Fruit fly (Drosophila melanogaster): ENCODE results near the gene nSyb.
A peak's percentile ranks its signal among the peaks of the same experiment; 100 is the strongest.

nSyb gene

DNA sequence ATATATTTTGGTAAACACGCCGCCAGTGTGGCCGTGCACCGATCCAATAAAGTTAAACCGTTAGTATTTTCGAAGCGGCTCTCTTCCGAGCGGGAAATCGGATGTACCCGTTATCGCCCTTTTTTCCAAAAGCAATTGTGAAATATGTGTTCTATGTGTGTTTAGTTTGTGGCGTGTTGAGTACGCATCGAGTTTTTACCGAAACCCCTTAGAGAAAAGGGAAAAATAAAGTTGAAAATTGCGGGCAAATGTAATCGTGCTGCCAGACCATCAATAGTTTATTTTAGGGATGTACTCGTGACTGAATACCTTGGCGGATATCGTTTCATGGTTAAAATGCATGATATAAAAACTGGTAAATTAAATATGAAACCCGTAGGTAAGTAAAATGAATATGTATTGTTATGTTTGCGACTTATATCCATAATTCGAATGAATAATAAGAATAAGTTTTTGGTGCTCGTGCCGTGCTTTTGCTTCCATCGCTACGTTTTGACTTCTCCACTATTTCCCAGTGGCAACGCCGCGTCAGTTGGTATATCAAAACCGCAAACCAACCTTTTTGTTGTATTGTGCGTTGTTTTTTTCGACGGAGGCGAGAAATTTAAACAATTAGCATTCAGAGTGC is 1.7 kb upstream of the nSyb start, which contains the start of the genes Mettl2 and Bgb (continued):
- peak; percentile 26 for TF ChIP-seq CG10274 (GFP tag; optimal IDR thresholded peaks at IDR 0.05)
- peak; percentile 68 for TF ChIP-seq CG11247 (GFP tag; IDR thresholded peaks at IDR 0.05)
- no peak for TF ChIP-seq pita (GFP tag; optimal IDR thresholded peaks at IDR 0.05)
- no peak for TF ChIP-seq CG6854 (GFP tag; optimal IDR thresholded peaks at IDR 0.05)
- no peak for TF ChIP-seq h (optimal IDR thresholded peaks at IDR 0.05)
- TF ChIP-seq tgo (GFP tag; IDR thresholded peaks at IDR 0.05): peak; percentile 86
- peak; percentile 61 for TF ChIP-seq fd3F (GFP tag; optimal IDR thresholded peaks at IDR 0.05)
- no peak for TF ChIP-seq tap (tag; optimal IDR thresholded peaks at IDR 0.05)
- peak; percentile 36 for TF ChIP-seq Mes4 (GFP tag; optimal IDR thresholded peaks at IDR 0.05)
- peak; percentile 94 for TF ChIP-seq Med (GFP tag)
- TF ChIP-seq CG10565 (GFP tag; optimal IDR thresholded peaks at IDR 0.05): peak; percentile 1
- peak; percentile 76 for TF ChIP-seq tx (GFP tag; optimal IDR thresholded peaks at IDR 0.05)
- peak; percentile 84 for TF ChIP-seq CG4424 (GFP tag; optimal IDR thresholded peaks at IDR 0.05)
- TF ChIP-seq Dfd (GFP tag; optimal IDR thresholded peaks at IDR 0.05): no peak
- peak; percentile 87 for TF ChIP-seq Antp (GFP tag; optimal IDR thresholded peaks at IDR 0.05)
- peak; percentile 89 for TF ChIP-seq CG6272 (GFP tag; IDR thresholded peaks at IDR 0.05)
- peak; percentile 59; the same call in 1 of the 3 replicates for TF ChIP-seq hb (GFP tag; IDR thresholded peaks at IDR 0.05; ENCODE audit: partially characterized antibody)
- peak; percentile 34 for TF ChIP-seq CG17802 (tag; optimal IDR thresholded peaks at IDR 0.05)
- peak; percentile 88 for TF ChIP-seq Hsf (GFP tag; optimal IDR thresholded peaks at IDR 0.05)
- TF ChIP-seq CG32532 (GFP tag; IDR thresholded peaks at IDR 0.05): peak; percentile 83
- no peak for TF ChIP-seq br (optimal IDR thresholded peaks at IDR 0.05)
- peak; percentile 66 for TF ChIP-seq Oli (tag; optimal IDR thresholded peaks at IDR 0.05)
- no peak for TF ChIP-seq fd102C (GFP tag; optimal IDR thresholded peaks at IDR 0.05)
- TF ChIP-seq eyg (GFP tag; optimal IDR thresholded peaks at IDR 0.05): peak; percentile 73
- no peak for TF ChIP-seq aop (GFP tag; IDR thresholded peaks at IDR 0.05)
- no peak for TF ChIP-seq Sox100B (GFP tag; optimal IDR thresholded peaks at IDR 0.05)
- peak; percentile 64 for TF ChIP-seq gfzf (GFP tag; optimal IDR thresholded peaks at IDR 0.05)
- peak; percentile 46 for TF ChIP-seq pb (GFP tag; optimal IDR thresholded peaks at IDR 0.05)
- no peak for TF ChIP-seq fd64A (GFP tag; optimal IDR thresholded peaks at IDR 0.05)
- peak; percentile 53 for TF ChIP-seq cwo (GFP tag; optimal IDR thresholded peaks at IDR 0.05)
- TF ChIP-seq shn (GFP tag; optimal IDR thresholded peaks at IDR 0.05): peak; percentile 77
- peak; percentile 90 for TF ChIP-seq CG4404 (GFP tag; IDR thresholded peaks at IDR 0.05)
- TF ChIP-seq Tbp (GFP tag; optimal IDR thresholded peaks at IDR 0.05): no peak
- peak; percentile 66 for TF ChIP-seq amos (GFP tag; IDR thresholded peaks at IDR 0.05; ENCODE audit: partially characterized antibody)
- TF ChIP-seq CG8290 (GFP tag; optimal IDR thresholded peaks at IDR 0.05): peak; percentile 57
- TF ChIP-seq CG8290 (tag; optimal IDR thresholded peaks at IDR 0.05): no peak
- peak; percentile 51 for TF ChIP-seq CG12104 (GFP tag; optimal IDR thresholded peaks at IDR 0.05)
- peak; percentile 29 for TF ChIP-seq ewg (GFP tag; optimal IDR thresholded peaks at IDR 0.05)
- no peak for TF ChIP-seq sr (GFP tag; IDR thresholded peaks at IDR 0.05)
- TF ChIP-seq gsb-n (tag; optimal IDR thresholded peaks at IDR 0.05): peak; percentile 49
- peak; percentile 6 for TF ChIP-seq CG10462 (GFP tag; optimal IDR thresholded peaks at IDR 0.05)
- TF ChIP-seq ase (GFP tag; IDR thresholded peaks at IDR 0.05): peak; percentile 82; the same call in 2 of the 3 replicates
- peak; percentile 13 for TF ChIP-seq org-1 (GFP tag; optimal IDR thresholded peaks at IDR 0.05)
- no peak for TF ChIP-seq Ravus (GFP tag; IDR thresholded peaks at IDR 0.05)
- peak; percentile 71 for TF ChIP-seq CG11560 (tag; IDR thresholded peaks at IDR 0.05)
- peak; percentile 84 for TF ChIP-seq CG7839 (tag; optimal IDR thresholded peaks at IDR 0.05)
- peak; percentile 57; the same call in 1 of the 2 replicates for TF ChIP-seq Doc2 (GFP tag; IDR thresholded peaks at IDR 0.05)
- no peak for TF ChIP-seq CG10321 (GFP tag; IDR thresholded peaks at IDR 0.05)
- peak; percentile 89 for TF ChIP-seq CG15696 (tag; optimal IDR thresholded peaks at IDR 0.05)
- peak; percentile 52; the same call in 1 of the 3 replicates for TF ChIP-seq Optix (GFP tag; IDR thresholded peaks at IDR 0.05)
- TF ChIP-seq abd-A (tag; optimal IDR thresholded peaks at IDR 0.05): no peak
- TF ChIP-seq CG15514 (GFP tag; optimal IDR thresholded peaks at IDR 0.05): peak; percentile 83
